Worm (Caenorhabditis elegans) whole organism, young adult: ENCODE data around the gene H41C03.1.

Source experiments
- Y95B8A.8 ChIP-seq: fragments of 200-800 bp; sonication (Bioruptor generic); IDR thresholded peaks from 2 replicates; pipeline ENCODE4 v1.3.6; 2022; ENCODE audit warnings: missing genetic modification reagents, missing genetic modification characterization, missing compliant biosample characterization
- bed-1 ChIP-seq: fragments of 200-800 bp; sonication (Bioruptor generic); IDR thresholded peaks from 2 replicates; pipeline ENCODE4 v1.3.6; 2022; ENCODE audit warnings: missing genetic modification reagents, missing genetic modification characterization, missing compliant biosample characterization
- dpl-1 ChIP-seq: fragments of 150-350 bp; optimal IDR thresholded peaks from 2 replicates; lab custom pipeline; 2014; ENCODE audit warnings: missing biosample characterization, missing genetic modification reagents, missing genetic modification characterization
- hlh-12 ChIP-seq: sonication (generic microtip); optimal IDR thresholded peaks from 2 replicates; lab custom pipeline; 2016; ENCODE audit warnings: missing genetic modification characterization, missing compliant biosample characterization
- madf-6 ChIP-seq: fragments of 200-800 bp; sonication (Bioruptor generic); IDR thresholded peaks from 2 replicates; pipeline ENCODE4 v1.3.6; 2022; ENCODE audit warnings: missing genetic modification reagents, missing genetic modification characterization, missing compliant biosample characterization
- nfya-1 ChIP-seq: sonication (generic microtip); optimal IDR thresholded peaks from 2 replicates; lab custom pipeline; 2017; ENCODE audit warnings: antibody characterized with exemption, missing compliant biosample characterization, missing genetic modification characterization, borderline replicate concordance; ENCODE audit not compliant: insufficient read depth
- unc-130 ChIP-seq: sonication (generic microtip); optimal IDR thresholded peaks from 2 replicates; lab custom pipeline; 2016; ENCODE audit warnings: missing genetic modification reagents, missing genetic modification characterization, missing compliant biosample characterization
- ztf-28 ChIP-seq: fragments of 200-800 bp; sonication (Bioruptor generic); IDR thresholded peaks from 2 replicates; pipeline ENCODE4 v1.3.6; 2022; ENCODE audit warnings: missing genetic modification reagents, missing genetic modification characterization, missing compliant biosample characterization
- ztf-3 ChIP-seq: fragments of 200-800 bp; sonication (Bioruptor generic); optimal IDR thresholded peaks from 2 replicates; lab custom pipeline; 2018; ENCODE audit warnings: mild to moderate bottlenecking, missing genetic modification characterization, missing compliant biosample characterization

ce11 chrII:5871508-5871907 lies 17.3 kb downstream of the H41C03.1 start:
- no peak for TF ChIP-seq dpl-1 (GFP tag; lab: Kevin White, UChicago)
- no peak for TF ChIP-seq bed-1 (GFP tag; lab: Robert Waterston, UW)
- TF ChIP-seq madf-6, result no peak
- no peak for TF ChIP-seq nfya-1 (tag; lab: Kevin White, UChicago)
- TF ChIP-seq hlh-12 (tag; lab: Kevin White, UChicago), result no peak
- TF ChIP-seq ztf-28 (GFP tag; lab: Robert Waterston, UW), result no peak
- no peak for TF ChIP-seq ztf-3
- no peak for TF ChIP-seq Y95B8A.8 (GFP tag; lab: Robert Waterston, UW)
- no peak for TF ChIP-seq unc-130 (GFP tag; lab: Kevin White, UChicago)
